In the genomic region with DNA sequence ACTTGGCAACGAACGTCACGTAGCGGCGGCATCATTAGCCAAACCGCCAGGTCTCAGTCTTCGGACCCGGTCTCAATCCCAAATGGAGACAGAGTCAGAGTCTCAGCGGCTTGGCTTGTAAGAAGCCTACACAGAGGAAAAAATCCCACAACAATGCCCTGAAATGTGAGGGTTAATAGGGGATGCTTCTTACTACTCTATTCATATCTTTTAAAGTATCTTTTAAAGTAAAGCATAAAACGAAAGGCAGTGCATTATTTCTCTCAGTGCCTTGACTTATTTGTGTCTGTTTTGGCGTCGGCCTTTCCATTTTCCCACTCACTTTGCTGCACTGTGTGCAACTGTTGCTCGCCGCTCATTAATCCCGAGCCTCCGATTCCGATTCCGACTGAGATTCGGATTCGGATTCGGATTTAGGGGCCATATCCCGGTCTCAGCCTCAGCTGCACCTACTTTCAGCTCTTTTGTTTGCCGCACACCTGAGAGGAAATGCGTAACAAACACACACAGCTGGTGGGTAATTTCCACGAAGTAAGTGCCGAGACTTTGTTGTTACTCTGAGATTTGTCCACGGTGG, we compare ENCODE assay signal across 3 fruit fly cellular contexts.
A peak's percentile ranks its signal among the peaks of the same experiment; 100 is the strongest.
TF ChIP-seq lines count a peak whose summit lies in the region.

No protein-coding gene starts in this region.

TF ChIP-seq in whole organism, embryonic, 481 proteins besides CTCF, POLR2A, EP300 and RAD21 (continued from another document and continues in another):
- TF ChIP-seq Camta (GFP tag; optimal IDR thresholded peaks at IDR 0.05; lab: Kevin White, UChicago) (peak; percentile 84), CG2199 (GFP tag; IDR thresholded peaks at IDR 0.05; lab: Robert Waterston, UW) (peak; percentile 86), trem (tag; optimal IDR thresholded peaks at IDR 0.05; lab: Kevin White, UChicago) (peak; percentile 73), gcm2 (GFP tag; optimal IDR thresholded peaks at IDR 0.05; lab: Kevin White, UChicago) (peak; percentile 51), CG15073 (GFP tag; optimal IDR thresholded peaks at IDR 0.05; lab: Kevin White, UChicago) (peak; percentile 38), usp (GFP tag; optimal IDR thresholded peaks at IDR 0.05; lab: Kevin White, UChicago) (no peak), bowl (GFP tag; IDR thresholded peaks at IDR 0.05; lab: Robert Waterston, UW) (peak; percentile 49; the same call in 1 of the 2 replicates), CG10366 (GFP tag; IDR thresholded peaks at IDR 0.05; lab: Robert Waterston, UW) (peak; percentile 88), Oaz (GFP tag; IDR thresholded peaks at IDR 0.05; lab: Robert Waterston, UW) (peak; percentile 50; the same call in 1 of the 2 replicates), ERR (GFP tag; optimal IDR thresholded peaks at IDR 0.05; lab: Kevin White, UChicago) (peak; percentile 66), Kr (GFP tag; optimal IDR thresholded peaks at IDR 0.05; lab: Kevin White, UChicago) (no peak), amos (GFP tag; IDR thresholded peaks at IDR 0.05; lab: Robert Waterston, UW; ENCODE audit: partially characterized antibody) (no peak), vfl (GFP tag; optimal IDR thresholded peaks at IDR 0.05; lab: Kevin White, UChicago) (no peak), ttk (GFP tag; IDR thresholded peaks at IDR 0.05; lab: Robert Waterston, UW) (peak; percentile 89), bbx (GFP tag; IDR thresholded peaks at IDR 0.05; lab: Robert Waterston, UW; ENCODE audit: partially characterized antibody) (no peak), grau (tag; optimal IDR thresholded peaks at IDR 0.05; lab: Kevin White, UChicago) (peak; percentile 72), Usf (GFP tag; optimal IDR thresholded peaks at IDR 0.05; lab: Kevin White, UChicago) (peak; percentile 73), ro (GFP tag; IDR thresholded peaks at IDR 0.05; lab: Robert Waterston, UW) (peak; percentile 74), Six4 (GFP tag; optimal IDR thresholded peaks at IDR 0.05; lab: Kevin White, UChicago) (peak; percentile 80), HLH3B (GFP tag; IDR thresholded peaks at IDR 0.05; lab: Robert Waterston, UW) (peak; percentile 81), CG6791 (GFP tag; IDR thresholded peaks at IDR 0.05; lab: Robert Waterston, UW; ENCODE audit: partially characterized antibody) (no peak), Lim3 (GFP tag; IDR thresholded peaks at IDR 0.05; lab: Robert Waterston, UW) (peak; percentile 68), CG17912 (GFP tag; optimal IDR thresholded peaks at IDR 0.05; lab: Kevin White, UChicago) (no peak), tup (GFP tag; optimal IDR thresholded peaks at IDR 0.05; lab: Kevin White, UChicago) (peak; percentile 75), Fer1 (GFP tag; optimal IDR thresholded peaks at IDR 0.05; lab: Kevin White, UChicago) (peak; percentile 50), CG43689 (GFP tag; IDR thresholded peaks at IDR 0.05; lab: Robert Waterston, UW) (peak; percentile 68), CG12659 (GFP tag; optimal IDR thresholded peaks at IDR 0.05; lab: Kevin White, UChicago) (peak; percentile 52), Blimp-1 (GFP tag; optimal IDR thresholded peaks at IDR 0.05; lab: Kevin White, UChicago) (peak; percentile 83), Drgx (GFP tag; IDR thresholded peaks at IDR 0.05; lab: Robert Waterston, UW) (peak; percentile 97), Hsf (GFP tag; optimal IDR thresholded peaks at IDR 0.05; lab: Kevin White, UChicago) (peak; percentile 82), eve (GFP tag; optimal IDR thresholded peaks at IDR 0.05; lab: Kevin White, UChicago) (peak; percentile 52 to 70), CG33213 (GFP tag; optimal IDR thresholded peaks at IDR 0.05; lab: Kevin White, UChicago) (peak; percentile 71), gt (GFP tag; IDR thresholded peaks at IDR 0.05; lab: Robert Waterston, UW) (peak; percentile 71), salm (tag; optimal IDR thresholded peaks at IDR 0.05; lab: Kevin White, UChicago) (peak; percentile 57), Ets65A (GFP tag; lab: Kevin White, UChicago) (peak; percentile 96), CG8089 (GFP tag; optimal IDR thresholded peaks at IDR 0.05; lab: Kevin White, UChicago) (peak; percentile 68), CG11247 (GFP tag; IDR thresholded peaks at IDR 0.05; lab: Robert Waterston, UW) (peak; percentile 77), Ptx1 (GFP tag; IDR thresholded peaks at IDR 0.05; lab: Robert Waterston, UW) (peak; percentile 87), CG1024 (GFP tag; IDR thresholded peaks at IDR 0.05; lab: Robert Waterston, UW) (peak; percentile 90), CG31365 (tag; optimal IDR thresholded peaks at IDR 0.05; lab: Kevin White, UChicago) (no peak), Hr3 (GFP tag; optimal IDR thresholded peaks at IDR 0.05; lab: Kevin White, UChicago) (peak; percentile 64)

TF ChIP-seq in whole organism, prepupa, 60 proteins besides CTCF, POLR2A, EP300 and RAD21 (continued from another document):
- TF ChIP-seq CG6808 (GFP tag; optimal IDR thresholded peaks at IDR 0.05; lab: Kevin White, UChicago) (peak; percentile 81), vri (GFP tag; optimal IDR thresholded peaks at IDR 0.05; lab: Kevin White, UChicago) (peak; percentile 90), CG10631 (GFP tag; optimal IDR thresholded peaks at IDR 0.05; lab: Kevin White, UChicago) (peak; percentile 91), dac (GFP tag; optimal IDR thresholded peaks at IDR 0.05; lab: Kevin White, UChicago) (peak; percentile 92), Hr38 (GFP tag; optimal IDR thresholded peaks at IDR 0.05; lab: Kevin White, UChicago) (peak; percentile 37), salr (GFP tag; optimal IDR thresholded peaks at IDR 0.05; lab: Kevin White, UChicago) (peak; percentile 69 to 84), net (GFP tag; optimal IDR thresholded peaks at IDR 0.05; lab: Kevin White, UChicago) (peak; percentile 94), CG32006 (GFP tag; optimal IDR thresholded peaks at IDR 0.05; lab: Kevin White, UChicago) (peak; percentile 96), CG8119 (GFP tag; IDR thresholded peaks at IDR 0.05; lab: Robert Waterston, UW) (peak; percentile 95), achi (GFP tag; optimal IDR thresholded peaks at IDR 0.05; lab: Kevin White, UChicago) (peak; percentile 86), Gug (GFP tag; IDR thresholded peaks at IDR 0.05; lab: Robert Waterston, UW) (peak; percentile 94), Sox102F (GFP tag; optimal IDR thresholded peaks at IDR 0.05; lab: Kevin White, UChicago) (peak; percentile 95), topi (GFP tag; optimal IDR thresholded peaks at IDR 0.05; lab: Kevin White, UChicago) (peak; percentile 94), Sox15 (GFP tag; optimal IDR thresholded peaks at IDR 0.05; lab: Kevin White, UChicago) (peak; percentile 87), acj6 (GFP tag; optimal IDR thresholded peaks at IDR 0.05; lab: Kevin White, UChicago) (peak; percentile 93), Sox14 (GFP tag; optimal IDR thresholded peaks at IDR 0.05; lab: Kevin White, UChicago) (peak; percentile 94), CG8319 (GFP tag; optimal IDR thresholded peaks at IDR 0.05; lab: Kevin White, UChicago) (peak; percentile 88), Met (GFP tag; optimal IDR thresholded peaks at IDR 0.05; lab: Kevin White, UChicago) (peak; percentile 96), CG34406 (GFP tag; optimal IDR thresholded peaks at IDR 0.05; lab: Kevin White, UChicago) (peak; percentile 91), fd85E (GFP tag; optimal IDR thresholded peaks at IDR 0.05; lab: Kevin White, UChicago) (peak; percentile 73), Hr39 (GFP tag; optimal IDR thresholded peaks at IDR 0.05; lab: Kevin White, UChicago) (peak; percentile 96), CG10669 (GFP tag; optimal IDR thresholded peaks at IDR 0.05; lab: Kevin White, UChicago) (peak; percentile 79), Hr4 (GFP tag; optimal IDR thresholded peaks at IDR 0.05; lab: Kevin White, UChicago) (peak; percentile 93), Lpt (GFP tag; optimal IDR thresholded peaks at IDR 0.05; lab: Kevin White, UChicago) (peak; percentile 94), Smox (GFP tag; optimal IDR thresholded peaks at IDR 0.05; lab: Kevin White, UChicago) (peak; percentile 93), fd59A (GFP tag; optimal IDR thresholded peaks at IDR 0.05; lab: Kevin White, UChicago) (peak; percentile 78), Eip93F (GFP tag; optimal IDR thresholded peaks at IDR 0.05; lab: Kevin White, UChicago) (peak; percentile 71), Blimp-1 (GFP tag; optimal IDR thresholded peaks at IDR 0.05; lab: Kevin White, UChicago) (peak; percentile 71), CG3032 (tag; optimal IDR thresholded peaks at IDR 0.05; lab: Kevin White, UChicago) (peak; percentile 87), CG9139 (GFP tag; optimal IDR thresholded peaks at IDR 0.05; lab: Kevin White, UChicago) (peak; percentile 68), CG3919 (GFP tag; optimal IDR thresholded peaks at IDR 0.05; lab: Kevin White, UChicago) (peak; percentile 93), Ets96B (tag; optimal IDR thresholded peaks at IDR 0.05; lab: Kevin White, UChicago) (peak; percentile 85), pdm3 (GFP tag; optimal IDR thresholded peaks at IDR 0.05; lab: Kevin White, UChicago) (peak; percentile 94), OdsH (GFP tag; optimal IDR thresholded peaks at IDR 0.05; lab: Kevin White, UChicago) (peak; percentile 95), CG6854 (GFP tag; optimal IDR thresholded peaks at IDR 0.05; lab: Kevin White, UChicago) (peak; percentile 91), CG11294 (GFP tag; IDR thresholded peaks at IDR 0.05; lab: Robert Waterston, UW) (peak; percentile 91), CG16779 (tag; optimal IDR thresholded peaks at IDR 0.05; lab: Kevin White, UChicago) (peak; percentile 74), eg (GFP tag; IDR thresholded peaks at IDR 0.05; lab: Robert Waterston, UW) (peak; percentile 98), Eip75B (GFP tag; optimal IDR thresholded peaks at IDR 0.05; lab: Kevin White, UChicago) (peak; percentile 84), Eip78C (GFP tag; lab: Kevin White, UChicago) (peak; percentile 98)

TF ChIP-seq in whole organism, wandering third instar larva, 38 proteins besides CTCF, POLR2A, EP300 and RAD21 (continued from another document):
- TF ChIP-seq Rel (GFP tag; optimal IDR thresholded peaks at IDR 0.05; lab: Kevin White, UChicago), result peak; percentile 88
- peak; percentile 48 for TF ChIP-seq Rel (tag; optimal IDR thresholded peaks at IDR 0.05; lab: Kevin White, UChicago)
- peak; percentile 86 for TF ChIP-seq brk (GFP tag; optimal IDR thresholded peaks at IDR 0.05; lab: Kevin White, UChicago)
- TF ChIP-seq psq (GFP tag; optimal IDR thresholded peaks at IDR 0.05; lab: Kevin White, UChicago), result peak; percentile 75
- TF ChIP-seq N (GFP tag; optimal IDR thresholded peaks at IDR 0.05; lab: Kevin White, UChicago), result no peak
- peak; percentile 9 for TF ChIP-seq CrebA (GFP tag; optimal IDR thresholded peaks at IDR 0.05; lab: Kevin White, UChicago; ENCODE audit: borderline replicate concordance)
- peak; percentile 96 for TF ChIP-seq h (GFP tag; optimal IDR thresholded peaks at IDR 0.05; lab: Kevin White, UChicago)
- peak; percentile 60 for TF ChIP-seq sv (GFP tag; optimal IDR thresholded peaks at IDR 0.05; lab: Kevin White, UChicago)
- TF ChIP-seq woc (GFP tag; optimal IDR thresholded peaks at IDR 0.05; lab: Kevin White, UChicago), result peak; percentile 90
- peak; percentile 83 for TF ChIP-seq tai (GFP tag; optimal IDR thresholded peaks at IDR 0.05; lab: Kevin White, UChicago)
- TF ChIP-seq Dfd (GFP tag; optimal IDR thresholded peaks at IDR 0.05; lab: Kevin White, UChicago), result no peak
- TF ChIP-seq OdsH (GFP tag; optimal IDR thresholded peaks at IDR 0.05; lab: Kevin White, UChicago), result peak; percentile 92
- TF ChIP-seq dmrt93B (GFP tag; optimal IDR thresholded peaks at IDR 0.05; lab: Kevin White, UChicago), result peak; percentile 83
- TF ChIP-seq Vsx2 (GFP tag; optimal IDR thresholded peaks at IDR 0.05; lab: Kevin White, UChicago; ENCODE audit: partially characterized antibody), result peak; percentile 23
- TF ChIP-seq lola (GFP tag; optimal IDR thresholded peaks at IDR 0.05; lab: Kevin White, UChicago), result no peak
